Fruit fly (Drosophila melanogaster) whole organism, embryonic: ENCODE measurements around the gene CG8191.

ENCODE experiments used
- Blimp-1 ChIP-seq: fragments of 200-800 bp; sonication (Bioruptor generic); optimal IDR thresholded peaks from 3 replicates; lab custom pipeline; 2018; ENCODE audit warnings: missing biosample characterization, missing genetic modification characterization, mild to moderate bottlenecking, moderate library complexity, missing genetic modification reagents
- CG10274 ChIP-seq: fragments of 200-800 bp; sonication (Bioruptor generic); optimal IDR thresholded peaks from 3 replicates; lab custom pipeline; 2017; ENCODE audit warnings: missing biosample characterization, mild to moderate bottlenecking, missing genetic modification characterization
- CG10565 ChIP-seq: fragments of 200-800 bp; sonication (Bioruptor generic); optimal IDR thresholded peaks from 3 replicates; lab custom pipeline; 2016; ENCODE audit warnings: missing biosample characterization, mild to moderate bottlenecking, missing genetic modification characterization
- CG11560 ChIP-seq: fragments of 200-800 bp; sonication (Bioruptor generic); IDR thresholded peaks from 3 replicates; pipeline ENCODE4 v1.3.6; 2022; ENCODE audit warnings: missing biosample characterization, missing genetic modification characterization
- CG12104 ChIP-seq: fragments of 200-800 bp; sonication (Bioruptor generic); optimal IDR thresholded peaks from 3 replicates; lab custom pipeline; 2016; ENCODE audit warnings: missing biosample characterization, missing genetic modification characterization
- CG15073 ChIP-seq: fragments of 200-800 bp; sonication (Bioruptor generic); optimal IDR thresholded peaks from 2 replicates; lab custom pipeline; 2016; ENCODE audit warnings: missing biosample characterization, missing genetic modification characterization
- CG15269 ChIP-seq: fragments of 200-800 bp; sonication (Bioruptor generic); optimal IDR thresholded peaks from 2 replicates; lab custom pipeline; 2018; ENCODE audit warnings: missing biosample characterization, mild to moderate bottlenecking, missing genetic modification characterization, moderate library complexity
- CG15601 ChIP-seq: fragments of 200-800 bp; sonication (Bioruptor generic); optimal IDR thresholded peaks from 3 replicates; lab custom pipeline; 2019; ENCODE audit warnings: missing biosample characterization, mild to moderate bottlenecking, missing genetic modification characterization, moderate library complexity
- CG17328 ChIP-seq: fragments of 200-800 bp; sonication (Bioruptor generic); IDR thresholded peaks from 2 replicates; pipeline ENCODE4 v1.3.6; 2022; ENCODE audit warnings: missing biosample characterization, missing genetic modification characterization
- CG18262 ChIP-seq: fragments of 200-800 bp; optimal IDR thresholded peaks from 3 replicates; lab custom pipeline; 2019; ENCODE audit warnings: missing biosample characterization, mild to moderate bottlenecking, missing genetic modification characterization, moderate library complexity
- CG31365 ChIP-seq: fragments of 200-800 bp; sonication (Bioruptor generic); optimal IDR thresholded peaks from 2 replicates; lab custom pipeline; 2018; ENCODE audit warnings: missing biosample characterization, mild to moderate bottlenecking, missing genetic modification characterization
- CG3995 ChIP-seq: fragments of 200-800 bp; sonication (Bioruptor generic); optimal IDR thresholded peaks from 3 replicates; lab custom pipeline; 2016; ENCODE audit warnings: missing biosample characterization, missing genetic modification characterization
- CG4707 ChIP-seq: fragments of 200-800 bp; sonication (Bioruptor generic); optimal IDR thresholded peaks from 2 replicates; lab custom pipeline; 2018; ENCODE audit warnings: missing biosample characterization, mild to moderate bottlenecking, missing genetic modification characterization, moderate library complexity
- CG7745 ChIP-seq: fragments of 200-800 bp; sonication (Bioruptor generic); optimal IDR thresholded peaks from 2 replicates; lab custom pipeline; 2018; ENCODE audit warnings: missing biosample characterization, mild to moderate bottlenecking, missing genetic modification characterization, moderate library complexity
- CG9727 ChIP-seq: fragments of 200-800 bp; sonication (Bioruptor generic); optimal IDR thresholded peaks from 3 replicates; lab custom pipeline; 2017; ENCODE audit warnings: missing biosample characterization, mild to moderate bottlenecking, missing genetic modification characterization
- Camta ChIP-seq: fragments of 200-800 bp; sonication (Bioruptor generic); optimal IDR thresholded peaks from 2 replicates; lab custom pipeline; 2016; ENCODE audit warnings: missing biosample characterization, missing genetic modification characterization
- CoRest ChIP-seq: fragments of 200-800 bp; sonication (Bioruptor generic); optimal IDR thresholded peaks from 3 replicates; lab custom pipeline; 2018; ENCODE audit warnings: missing biosample characterization, mild to moderate bottlenecking, missing genetic modification characterization, moderate library complexity
- Dip2 ChIP-seq: fragments of 200-800 bp; sonication (Bioruptor generic); IDR thresholded peaks from 2 replicates; pipeline ENCODE4 v1.3.6; 2022; ENCODE audit warnings: missing biosample characterization, missing genetic modification characterization
- Dll ChIP-seq: fragments of 200-800 bp; sonication (Bioruptor generic); IDR thresholded peaks from 4 replicates; pipeline ENCODE4 v1.3.6; 2022; ENCODE audit warnings: missing biosample characterization, missing genetic modification characterization; ENCODE audit not compliant: partially characterized antibody
- Drgx ChIP-seq: fragments of 200-800 bp; sonication (Bioruptor generic); IDR thresholded peaks from 2 replicates; pipeline ENCODE4 v1.3.6; 2022; ENCODE audit warnings: missing biosample characterization, missing genetic modification characterization
- Elba2 ChIP-seq: fragments of 200-800 bp; sonication (Bioruptor generic); optimal IDR thresholded peaks from 3 replicates; lab custom pipeline; 2016; ENCODE audit warnings: missing biosample characterization, missing genetic modification characterization
- NC2α ChIP-seq: fragments of 200-800 bp; sonication (Bioruptor generic); optimal IDR thresholded peaks from 2 replicates; lab custom pipeline; 2016; ENCODE audit warnings: missing biosample characterization, missing genetic modification characterization
- Optix ChIP-seq: fragments of 200-800 bp; sonication (Bioruptor generic); IDR thresholded peaks from 3 replicates; pipeline ENCODE4 v1.3.6; 2022; ENCODE audit warnings: missing biosample characterization, missing genetic modification characterization
- Rfx ChIP-seq: fragments of 200-800 bp; sonication (Bioruptor generic); IDR thresholded peaks from 2 replicates; pipeline ENCODE4 v1.3.6; 2022; ENCODE audit warnings: missing biosample characterization, missing genetic modification characterization
- Scr ChIP-seq: fragments of 200-800 bp; sonication (Bioruptor generic); IDR thresholded peaks from 2 replicates; pipeline ENCODE4 v1.3.6; 2022; ENCODE audit warnings: missing biosample characterization, missing genetic modification characterization; ENCODE audit not compliant: partially characterized antibody
- Side ChIP-seq: fragments of 200-800 bp; sonication (Bioruptor generic); optimal IDR thresholded peaks from 2 replicates; lab custom pipeline; 2016; ENCODE audit warnings: missing biosample characterization, missing genetic modification characterization
- Sry-β ChIP-seq: fragments of 200-800 bp; sonication (Bioruptor generic); optimal IDR thresholded peaks from 2 replicates; lab custom pipeline; 2018; ENCODE audit warnings: missing biosample characterization, mild to moderate bottlenecking, missing genetic modification characterization, moderate library complexity
- abd-A ChIP-seq: fragments of 200-800 bp; sonication (Bioruptor generic); optimal IDR thresholded peaks from 3 replicates; lab custom pipeline; 2019; ENCODE audit warnings: missing biosample characterization, mild to moderate bottlenecking, missing genetic modification characterization, moderate library complexity
- bigmax ChIP-seq: fragments of 200-800 bp; sonication (Bioruptor generic); optimal IDR thresholded peaks from 2 replicates; lab custom pipeline; 2018; ENCODE audit warnings: missing biosample characterization, mild to moderate bottlenecking, missing genetic modification characterization
- disco-r ChIP-seq: fragments of 200-800 bp; sonication (Bioruptor generic); optimal IDR thresholded peaks from 2 replicates; lab custom pipeline; 2016; ENCODE audit warnings: missing biosample characterization, missing genetic modification characterization
- gcm2 ChIP-seq: fragments of 200-800 bp; sonication (Bioruptor generic); optimal IDR thresholded peaks from 2 replicates; lab custom pipeline; 2016; ENCODE audit warnings: missing biosample characterization, missing genetic modification characterization
- grau ChIP-seq: fragments of 200-800 bp; optimal IDR thresholded peaks from 3 replicates; lab custom pipeline; 2019; ENCODE audit warnings: missing biosample characterization, mild to moderate bottlenecking, missing genetic modification characterization, moderate library complexity
- grn ChIP-seq: fragments of 200-800 bp; sonication (Bioruptor generic); optimal IDR thresholded peaks from 3 replicates; lab custom pipeline; 2017; ENCODE audit warnings: missing biosample characterization, missing genetic modification characterization
- gro ChIP-seq: fragments of 200-800 bp; sonication (Bioruptor generic); optimal IDR thresholded peaks from 2 replicates; lab custom pipeline; 2016; ENCODE audit warnings: missing biosample characterization, missing genetic modification characterization
- kay ChIP-seq: fragments of 200-800 bp; sonication (Bioruptor generic); optimal IDR thresholded peaks from 2 replicates; lab custom pipeline; 2016; ENCODE audit warnings: missing biosample characterization, missing genetic modification characterization
- ken ChIP-seq: fragments of 200-800 bp; sonication (Bioruptor generic); IDR thresholded peaks from 3 replicates; pipeline ENCODE4 v1.3.6; 2022; ENCODE audit warnings: missing biosample characterization, missing genetic modification characterization
- kni ChIP-seq: fragments of 200-800 bp; sonication (Bioruptor generic); optimal IDR thresholded peaks from 3 replicates; lab custom pipeline; 2017; ENCODE audit warnings: mild to moderate bottlenecking, missing biosample characterization, missing genetic modification reagents, missing genetic modification characterization
- maf-S ChIP-seq: fragments of 200-800 bp; sonication (Bioruptor generic); optimal IDR thresholded peaks from 2 replicates; lab custom pipeline; 2016; ENCODE audit warnings: missing biosample characterization, missing genetic modification characterization
- nau ChIP-seq: fragments of 200-800 bp; sonication (Bioruptor generic); optimal IDR thresholded peaks from 3 replicates; lab custom pipeline; 2017; ENCODE audit warnings: missing biosample characterization, mild to moderate bottlenecking, missing genetic modification characterization, missing genetic modification reagents
- nom ChIP-seq: fragments of 200-800 bp; sonication (Bioruptor generic); optimal IDR thresholded peaks from 2 replicates; lab custom pipeline; 2017; ENCODE audit warnings: missing biosample characterization, missing genetic modification characterization, mild to moderate bottlenecking, moderate library complexity, missing genetic modification reagents
- peb ChIP-seq: fragments of 200-800 bp; sonication (Bioruptor generic); IDR thresholded peaks from 2 replicates; pipeline ENCODE4 v1.3.6; 2022; ENCODE audit warnings: missing biosample characterization, missing genetic modification characterization
- ranshi ChIP-seq: fragments of 200-800 bp; sonication (Bioruptor generic); IDR thresholded peaks from 2 replicates; pipeline ENCODE4 v1.3.6; 2022; ENCODE audit warnings: missing biosample characterization, missing genetic modification characterization
- repo ChIP-seq: fragments of 200-800 bp; sonication (Bioruptor generic); optimal IDR thresholded peaks from 2 replicates; lab custom pipeline; 2016; ENCODE audit warnings: missing biosample characterization, missing genetic modification characterization
- rib ChIP-seq: fragments of 200-800 bp; sonication (Bioruptor generic); IDR thresholded peaks from 2 replicates; pipeline ENCODE4 v1.3.6; 2022; ENCODE audit warnings: missing biosample characterization, missing genetic modification characterization
- sd ChIP-seq: fragments of 200-800 bp; sonication (Bioruptor generic); optimal IDR thresholded peaks from 3 replicates; lab custom pipeline; 2018; ENCODE audit warnings: missing biosample characterization, mild to moderate bottlenecking, missing genetic modification characterization, moderate library complexity
- sima ChIP-seq: fragments of 200-800 bp; sonication (Bioruptor generic); optimal IDR thresholded peaks from 2 replicates; lab custom pipeline; 2016; ENCODE audit warnings: missing biosample characterization, missing genetic modification characterization
- tin ChIP-seq: fragments of 200-800 bp; sonication (Bioruptor generic); optimal IDR thresholded peaks from 3 replicates; lab custom pipeline; 2016; ENCODE audit warnings: missing biosample characterization, missing genetic modification characterization
- ttk ChIP-seq: fragments of 200-800 bp; sonication (Bioruptor generic); IDR thresholded peaks from 2 replicates; pipeline ENCODE4 v2.1.2; 2022; ENCODE audit warnings: missing biosample characterization, missing genetic modification characterization
- unpg ChIP-seq: fragments of 200-800 bp; sonication (Bioruptor generic); optimal IDR thresholded peaks from 3 replicates; lab custom pipeline; 2018; ENCODE audit warnings: missing biosample characterization, mild to moderate bottlenecking, missing genetic modification characterization, moderate library complexity
- vvl ChIP-seq: fragments of 200-800 bp; sonication (Bioruptor generic); IDR thresholded peaks from 2 replicates; pipeline ENCODE4 v1.3.6; 2022; ENCODE audit warnings: missing biosample characterization, missing genetic modification characterization
- yki ChIP-seq: fragments of >200 bp; optimal IDR thresholded peaks from 3 replicates; lab custom pipeline; 2018
- zf30C ChIP-seq: fragments of 200-800 bp; sonication (Bioruptor generic); optimal IDR thresholded peaks from 3 replicates; lab custom pipeline; 2018; ENCODE audit warnings: missing biosample characterization, mild to moderate bottlenecking, missing genetic modification characterization

CG8191 gene

DNA sequence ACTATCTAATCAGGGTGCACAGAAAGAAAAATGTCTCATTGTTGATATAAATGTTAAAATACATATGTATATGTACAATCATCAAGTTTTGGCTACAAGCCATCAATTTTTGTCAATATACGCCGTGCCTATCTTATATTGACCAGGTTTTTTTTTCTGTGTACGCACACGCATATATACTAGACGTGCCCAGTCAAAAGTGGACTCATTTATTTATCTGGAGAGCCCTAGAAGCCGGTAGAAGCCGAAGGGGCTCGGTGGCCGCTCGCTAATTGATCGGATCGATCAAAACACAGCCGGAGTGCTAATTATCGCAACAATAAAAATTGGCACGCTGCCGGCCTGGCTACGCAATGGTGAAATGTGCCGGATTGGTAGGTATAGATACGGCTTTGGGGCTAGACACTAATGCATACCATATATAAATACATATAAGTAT is 8.3 kb downstream of the CG8191 start (continued):
- TF ChIP-seq grau = peak; percentile 78
- no peak for TF ChIP-seq Scr (GFP tag; lab: Robert Waterston, UW)
- TF ChIP-seq CG15073 (GFP tag; lab: Kevin White, UChicago) = no peak
- no peak for TF ChIP-seq abd-A (tag; lab: Kevin White, UChicago)
- peak; percentile 84 for TF ChIP-seq vvl (GFP tag; lab: Robert Waterston, UW)
- TF ChIP-seq sd (tag; lab: Kevin White, UChicago) = peak; percentile 56
- peak; percentile 92 for TF ChIP-seq Rfx (GFP tag; lab: Robert Waterston, UW)
- TF ChIP-seq CG31365 = peak; percentile 52
- TF ChIP-seq nau (GFP tag; lab: Kevin White, UChicago) = no peak
- TF ChIP-seq CG11560 = peak; percentile 21; the same call in 1 of the 3 replicates
- TF ChIP-seq ken (GFP tag; lab: Robert Waterston, UW) = peak; percentile 46; the same call in 1 of the 3 replicates
- TF ChIP-seq CG7745 (tag; lab: Kevin White, UChicago) = no peak
- TF ChIP-seq kni (GFP tag; lab: Kevin White, UChicago) = no peak
- peak; percentile 21 for TF ChIP-seq bigmax (GFP tag; lab: Kevin White, UChicago)
- peak; percentile 35 for TF ChIP-seq grn (GFP tag; lab: Kevin White, UChicago)
- no peak for TF ChIP-seq CG10565 (GFP tag; lab: Kevin White, UChicago)
- no peak for TF ChIP-seq sima (GFP tag; lab: Kevin White, UChicago)
- TF ChIP-seq Camta (GFP tag; lab: Kevin White, UChicago) = peak; percentile 20
- peak; percentile 60 for TF ChIP-seq CG9727 (GFP tag; lab: Kevin White, UChicago)
- TF ChIP-seq ranshi (GFP tag; lab: Robert Waterston, UW) = peak; percentile 78
- TF ChIP-seq tin (GFP tag; lab: Kevin White, UChicago) = peak; percentile 49
- no peak for TF ChIP-seq Dip2
- TF ChIP-seq Blimp-1 (GFP tag; lab: Kevin White, UChicago) = peak; percentile 48
- TF ChIP-seq unpg = peak; percentile 77
- no peak for TF ChIP-seq Elba2
- TF ChIP-seq CG15269 = peak; percentile 80
- peak; percentile 39 for TF ChIP-seq Side (GFP tag; lab: Kevin White, UChicago)
- TF ChIP-seq nom (GFP tag; lab: Kevin White, UChicago) = no peak
- no peak for TF ChIP-seq peb (GFP tag; lab: Robert Waterston, UW)
- TF ChIP-seq CG15601 (tag; lab: Kevin White, UChicago) = no peak
- peak; percentile 87 for TF ChIP-seq gro (GFP tag; lab: Kevin White, UChicago)
- TF ChIP-seq disco-r = no peak
- peak; percentile 46 for TF ChIP-seq Drgx (GFP tag; lab: Robert Waterston, UW)
- peak; percentile 14 for TF ChIP-seq CG3995 (GFP tag; lab: Kevin White, UChicago)
- TF ChIP-seq repo (GFP tag; lab: Kevin White, UChicago) = no peak
- TF ChIP-seq Optix = 0 out of 3 replicates have a peak, but pooled peaks have one; percentile 16
- no peak for TF ChIP-seq NC2α (GFP tag; lab: Kevin White, UChicago)
- TF ChIP-seq CoRest = peak; percentile 71
- no peak for TF ChIP-seq Dll (GFP tag; lab: Robert Waterston, UW)
- TF ChIP-seq CG18262 (tag; lab: Kevin White, UChicago) = peak; percentile 53
- peak; percentile 45 for TF ChIP-seq gcm2
- TF ChIP-seq CG17328 (GFP tag; lab: Robert Waterston, UW) = peak; percentile 70
- peak; percentile 14 for TF ChIP-seq CG4707
- peak; percentile 68 for TF ChIP-seq kay (GFP tag; lab: Kevin White, UChicago)
- peak; percentile 44 for TF ChIP-seq maf-S
- peak; percentile 55 for TF ChIP-seq ttk
- peak; percentile 81 for TF ChIP-seq rib (GFP tag; lab: Robert Waterston, UW)
- no peak for TF ChIP-seq CG12104 (GFP tag; lab: Kevin White, UChicago)
- TF ChIP-seq zf30C = peak; percentile 90
- TF ChIP-seq yki (lab: Kevin White, UChicago) = no peak
- peak; percentile 36 for TF ChIP-seq CG10274
- no peak for TF ChIP-seq Sry-β (GFP tag; lab: Kevin White, UChicago)
